Worm (Caenorhabditis elegans) whole organism, mixed stage, embryonic: ENCODE measurements around the gene T05H4.11.

ENCODE experiments used
- M03D4.4 ChIP-seq: sonication (generic microtip); optimal IDR thresholded peaks from 2 replicates; lab custom pipeline; 2017; ENCODE audit warnings: mild to moderate bottlenecking, missing genetic modification characterization, missing compliant biosample characterization
- bed-3 ChIP-seq: fragments of 200-800 bp; sonication (Bioruptor generic); optimal IDR thresholded peaks from 3 replicates; lab custom pipeline; 2018; ENCODE audit warnings: mild to moderate bottlenecking, missing genetic modification characterization, moderate library complexity, missing compliant biosample characterization
- blmp-1 ChIP-seq: fragments of 150-350 bp; optimal IDR thresholded peaks from 2 replicates; lab custom pipeline; 2014; ENCODE audit warnings: missing biosample characterization, missing genetic modification characterization
- ceh-39 ChIP-seq: fragments of 150-350 bp; optimal IDR thresholded peaks from 2 replicates; lab custom pipeline; 2014; ENCODE audit warnings: missing biosample characterization, missing genetic modification characterization
- ceh-43 ChIP-seq: fragments of 200-800 bp; sonication (Bioruptor generic); optimal IDR thresholded peaks from 2 replicates; lab custom pipeline; 2018; ENCODE audit warnings: mild to moderate bottlenecking, missing genetic modification characterization, moderate library complexity, missing compliant biosample characterization
- ceh-83 ChIP-seq: fragments of 200-800 bp; sonication (Bioruptor generic); optimal IDR thresholded peaks from 2 replicates; lab custom pipeline; 2018; ENCODE audit warnings: mild to moderate bottlenecking, missing genetic modification characterization, missing compliant biosample characterization
- ces-1 ChIP-seq: fragments of 150-350 bp; optimal IDR thresholded peaks from 2 replicates; lab custom pipeline; 2014; ENCODE audit warnings: missing biosample characterization, missing genetic modification reagents, missing genetic modification characterization
- cnd-1 ChIP-seq: fragments of 200-800 bp; sonication (Bioruptor generic); optimal IDR thresholded peaks from 2 replicates; lab custom pipeline; 2018; ENCODE audit warnings: mild to moderate bottlenecking, missing genetic modification characterization, missing compliant biosample characterization
- elt-1 ChIP-seq: sonication (generic microtip); optimal IDR thresholded peaks from 2 replicates; lab custom pipeline; 2017; ENCODE audit warnings: missing genetic modification characterization, mild to moderate bottlenecking, missing compliant biosample characterization, antibody characterized with exemption, moderate library complexity, borderline replicate concordance; ENCODE audit not compliant: insufficient read depth
- elt-3 ChIP-seq: fragments of 150-350 bp; optimal IDR thresholded peaks from 2 replicates; lab custom pipeline; 2014; ENCODE audit warnings: missing biosample characterization, missing genetic modification characterization
- flh-1 ChIP-seq: fragments of 200-800 bp; sonication (Bioruptor generic); optimal IDR thresholded peaks from 2 replicates; lab custom pipeline; 2018; ENCODE audit warnings: mild to moderate bottlenecking, missing genetic modification characterization, moderate library complexity, missing compliant biosample characterization
- ham-2 ChIP-seq: fragments of 200-800 bp; sonication (Bioruptor generic); optimal IDR thresholded peaks from 2 replicates; lab custom pipeline; 2018; ENCODE audit warnings: mild to moderate bottlenecking, missing genetic modification characterization, missing compliant biosample characterization
- lin-13 ChIP-seq: fragments of 150-350 bp; optimal IDR thresholded peaks from 2 replicates; lab custom pipeline; 2014; ENCODE audit warnings: missing biosample characterization, missing genetic modification characterization
- lin-32 ChIP-seq: fragments of 200-800 bp; sonication (Bioruptor generic); optimal IDR thresholded peaks from 2 replicates; lab custom pipeline; 2018; ENCODE audit warnings: mild to moderate bottlenecking, missing genetic modification characterization, missing compliant biosample characterization
- mab-5 ChIP-seq: fragments of 150-350 bp; optimal IDR thresholded peaks from 2 replicates; lab custom pipeline; 2014; ENCODE audit warnings: missing biosample characterization, missing genetic modification characterization
- mep-1 ChIP-seq: fragments of 150-350 bp; optimal IDR thresholded peaks from 2 replicates; lab custom pipeline; 2017; ENCODE audit warnings: missing biosample characterization, missing genetic modification reagents, missing genetic modification characterization, inconsistent platforms
- mls-2 ChIP-seq: sonication (generic microtip); optimal IDR thresholded peaks from 2 replicates; lab custom pipeline; 2016; ENCODE audit warnings: mild to moderate bottlenecking, missing genetic modification characterization, moderate library complexity, missing compliant biosample characterization
- nhr-12 ChIP-seq: fragments of 150-350 bp; optimal IDR thresholded peaks from 2 replicates; lab custom pipeline; 2014; ENCODE audit warnings: missing biosample characterization, missing genetic modification characterization
- nhr-2 ChIP-seq: fragments of 150-350 bp; optimal IDR thresholded peaks from 2 replicates; lab custom pipeline; 2014; ENCODE audit warnings: missing biosample characterization, missing genetic modification characterization
- nhr-237 ChIP-seq: fragments of 150-350 bp; optimal IDR thresholded peaks from 2 replicates; lab custom pipeline; 2014; ENCODE audit warnings: missing biosample characterization, missing genetic modification characterization
- nhr-28 ChIP-seq: fragments of 150-350 bp; optimal IDR thresholded peaks from 2 replicates; lab custom pipeline; 2014; ENCODE audit warnings: missing biosample characterization, missing genetic modification characterization
- pha-4 ChIP-seq: fragments of 150-350 bp; optimal IDR thresholded peaks from 2 replicates; lab custom pipeline; 2018; ENCODE audit warnings: missing biosample characterization, missing genetic modification reagents, missing genetic modification characterization
- snpc-4 ChIP-seq: fragments of 150-350 bp; optimal IDR thresholded peaks from 2 replicates; lab custom pipeline; 2014; ENCODE audit warnings: missing biosample characterization, missing genetic modification characterization
- sptf-1 ChIP-seq: sonication (generic microtip); optimal IDR thresholded peaks from 2 replicates; lab custom pipeline; 2017; ENCODE audit warnings: mild to moderate bottlenecking, missing genetic modification characterization, moderate library complexity, missing compliant biosample characterization
- tbx-8 ChIP-seq: fragments of 200-800 bp; sonication (Bioruptor generic); optimal IDR thresholded peaks from 2 replicates; lab custom pipeline; 2018; ENCODE audit warnings: mild to moderate bottlenecking, missing genetic modification characterization, moderate library complexity, missing compliant biosample characterization
- unc-120 ChIP-seq: sonication (generic microtip); optimal IDR thresholded peaks from 2 replicates; lab custom pipeline; 2017; ENCODE audit warnings: missing genetic modification characterization, missing compliant biosample characterization; ENCODE audit not compliant: poor library complexity, severe bottlenecking
- unc-39 ChIP-seq: fragments of 150-350 bp; optimal IDR thresholded peaks from 2 replicates; lab custom pipeline; 2014; ENCODE audit warnings: missing biosample characterization, missing genetic modification characterization
- unc-62 ChIP-seq: fragments of 150-350 bp; optimal IDR thresholded peaks from 2 replicates; lab custom pipeline; 2014; ENCODE audit warnings: missing biosample characterization, missing genetic modification reagents, missing genetic modification characterization
- zip-8 ChIP-seq: fragments of 150-350 bp; optimal IDR thresholded peaks from 2 replicates; lab custom pipeline; 2014; ENCODE audit warnings: missing biosample characterization, missing genetic modification characterization
- ztf-11 ChIP-seq: fragments of 150-350 bp; optimal IDR thresholded peaks from 2 replicates; lab custom pipeline; 2014; ENCODE audit warnings: missing biosample characterization, missing genetic modification characterization

The T05H4.11 gene

DNA sequence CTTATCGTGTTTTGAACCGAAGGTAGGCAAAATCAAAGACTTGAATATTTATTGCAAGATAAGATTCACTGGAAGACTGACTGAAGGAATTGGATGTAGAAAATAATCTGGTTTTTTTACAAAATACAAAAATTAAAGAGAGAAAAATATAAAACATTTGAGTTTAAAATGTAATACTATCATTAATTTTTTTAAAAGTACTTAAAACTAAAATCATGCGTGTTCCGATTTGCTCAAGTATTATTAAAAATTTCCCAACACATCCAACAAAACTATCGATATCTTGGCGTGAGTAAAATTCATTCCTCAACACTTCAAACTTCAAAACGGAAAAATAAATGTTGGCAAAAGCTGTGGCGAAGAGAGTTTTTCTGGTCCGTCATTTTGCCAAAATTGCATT, 35.9 kb downstream of the T05H4.11 start, which contains the start of gene F57F4.1:
Gene F57F4.1 (plus strand): TSS at position 301 of the 400 bp plus-strand sequence.
- TF ChIP-seq nhr-12 (no peak), elt-1 (no peak), elt-3 (tag; lab: Kevin White, UChicago) (no peak), flh-1 (no peak), ces-1 (GFP tag; lab: Kevin White, UChicago) (no peak), ceh-43 (no peak), nhr-28 (tag; lab: Kevin White, UChicago) (no peak), nhr-237 (tag; lab: Kevin White, UChicago) (no peak), M03D4.4 (tag; lab: Kevin White, UChicago) (no peak), sptf-1 (tag; lab: Kevin White, UChicago) (no peak), ceh-83 (no peak)

- TF ChIP-seq sptf-1 (tag; lab: Kevin White, UChicago), result no peak
- TF ChIP-seq zip-8 (tag; lab: Kevin White, UChicago), result no peak
- TF ChIP-seq nhr-2 (tag; lab: Kevin White, UChicago), result no peak
- no peak for TF ChIP-seq nhr-12
- TF ChIP-seq mep-1, result no peak
- TF ChIP-seq flh-1, result no peak
- no peak for TF ChIP-seq unc-39
- TF ChIP-seq lin-13 (tag; lab: Kevin White, UChicago), result no peak
- no peak for TF ChIP-seq ceh-43
- no peak for TF ChIP-seq mls-2
- TF ChIP-seq nhr-237 (tag; lab: Kevin White, UChicago), result no peak
- TF ChIP-seq M03D4.4 (tag; lab: Kevin White, UChicago), result no peak
- TF ChIP-seq nhr-28 (tag; lab: Kevin White, UChicago), result no peak
These were observed 36.4 kb downstream of the T05H4.11 start, which contains the start of gene F57F4.2 for ce11 chrV:6389634-6390033. Gene F57F4.2 (minus strand): TSS chrV:6389734.

- TF ChIP-seq elt-3 (tag; lab: Kevin White, UChicago), result no peak
- no peak for TF ChIP-seq ces-1 (GFP tag; lab: Kevin White, UChicago)
- TF ChIP-seq tbx-8 (GFP tag; lab: Kevin White, UChicago), result no peak
- no peak for TF ChIP-seq cnd-1 (tag; lab: Kevin White, UChicago)
- no peak for TF ChIP-seq flh-1
- TF ChIP-seq ceh-43, result no peak
- no peak for TF ChIP-seq blmp-1
- no peak for TF ChIP-seq ceh-83
- TF ChIP-seq lin-32 (GFP tag; lab: Kevin White, UChicago), result no peak
- no peak for TF ChIP-seq pha-4 (tag; lab: Kevin White, UChicago)
- TF ChIP-seq mls-2, result no peak
- no peak for TF ChIP-seq mep-1
- no peak for TF ChIP-seq bed-3 (GFP tag; lab: Kevin White, UChicago)
- TF ChIP-seq nhr-2 (tag; lab: Kevin White, UChicago), result no peak
- no peak for TF ChIP-seq nhr-12
- TF ChIP-seq zip-8 (tag; lab: Kevin White, UChicago), result no peak
- no peak for TF ChIP-seq ceh-39
- TF ChIP-seq nhr-28 (tag; lab: Kevin White, UChicago), result no peak
- no peak for TF ChIP-seq M03D4.4 (tag; lab: Kevin White, UChicago)
- TF ChIP-seq unc-120, result no peak
- TF ChIP-seq, all 35 proteins: peak for 0
These were observed 40.3 kb downstream of the T05H4.11 start for ce11 chrV:6385677-6386276.

- no peak for TF ChIP-seq ceh-39
- TF ChIP-seq unc-62 (GFP tag; lab: Kevin White, UChicago), result no peak
- TF ChIP-seq ceh-83, result no peak
- no peak for TF ChIP-seq ztf-11 (tag; lab: Kevin White, UChicago)
- TF ChIP-seq mab-5 (tag; lab: Kevin White, UChicago), result no peak
- TF ChIP-seq pha-4 (tag; lab: Kevin White, UChicago), result no peak
- TF ChIP-seq ceh-43, result no peak
- no peak for TF ChIP-seq bed-3 (GFP tag; lab: Kevin White, UChicago)
- no peak for TF ChIP-seq lin-32 (GFP tag; lab: Kevin White, UChicago)
- TF ChIP-seq ham-2 (GFP tag; lab: Kevin White, UChicago), result no peak
- no peak for TF ChIP-seq zip-8 (tag; lab: Kevin White, UChicago)
- no peak for TF ChIP-seq nhr-237 (tag; lab: Kevin White, UChicago)
- TF ChIP-seq blmp-1, result no peak
- TF ChIP-seq mep-1, result no peak
- no peak for TF ChIP-seq nhr-2 (tag; lab: Kevin White, UChicago)
- TF ChIP-seq snpc-4 (tag; lab: Kevin White, UChicago), result no peak
- no peak for TF ChIP-seq nhr-28 (tag; lab: Kevin White, UChicago)
These were observed 51.2 kb downstream of the T05H4.11 start, which contains the start of gene F13H6.5 for ce11 chrV:6374844-6375243. Gene F13H6.5 (minus strand): TSS chrV:6374944.
